Fruit fly (Drosophila melanogaster) whole organism, pupa: ENCODE measurements around the gene Ama.

Experiments used
- CG12605 ChIP-seq: fragments of 200-800 bp; sonication (Bioruptor generic); IDR thresholded peaks from 2 replicates; pipeline ENCODE4 v1.3.6; 2022; ENCODE audit warnings: missing biosample characterization, missing genetic modification characterization
- CG13204 ChIP-seq: fragments of 200-800 bp; sonication (Bioruptor generic); optimal IDR thresholded peaks from 2 replicates; lab custom pipeline; 2018; ENCODE audit warnings: missing biosample characterization, mild to moderate bottlenecking, missing genetic modification characterization, moderate library complexity
- CG15710 ChIP-seq: fragments of 200-800 bp; sonication (Bioruptor generic); optimal IDR thresholded peaks from 2 replicates; lab custom pipeline; 2018; ENCODE audit warnings: missing biosample characterization, mild to moderate bottlenecking, missing genetic modification characterization, moderate library complexity
- CG32121 ChIP-seq: fragments of 200-800 bp; sonication (Bioruptor generic); IDR thresholded peaks from 2 replicates; pipeline ENCODE4 v1.3.6; 2022; ENCODE audit warnings: missing biosample characterization, missing genetic modification characterization
- CG8159 ChIP-seq: fragments of 200-800 bp; sonication (Bioruptor generic); optimal IDR thresholded peaks from 3 replicates; lab custom pipeline; 2018; ENCODE audit warnings: missing biosample characterization, mild to moderate bottlenecking, missing genetic modification characterization, moderate library complexity
- CG8301 ChIP-seq: fragments of 200-800 bp; sonication (Bioruptor generic); optimal IDR thresholded peaks from 2 replicates; lab custom pipeline; 2018; ENCODE audit warnings: missing biosample characterization, mild to moderate bottlenecking, missing genetic modification characterization
- CG9948 ChIP-seq: fragments of 200-800 bp; sonication (Bioruptor generic); optimal IDR thresholded peaks from 2 replicates; lab custom pipeline; 2018; ENCODE audit warnings: missing biosample characterization, mild to moderate bottlenecking, missing genetic modification characterization, moderate library complexity
- EcR ChIP-seq: fragments of 200-800 bp; sonication (Bioruptor generic); optimal IDR thresholded peaks from 3 replicates; lab custom pipeline; 2019; ENCODE audit warnings: missing biosample characterization, missing genetic modification characterization, mild to moderate bottlenecking, moderate library complexity, missing genetic modification reagents
- Ets98B ChIP-seq: fragments of 200-800 bp; sonication (Bioruptor generic); IDR thresholded peaks from 2 replicates; pipeline ENCODE4 v1.3.6; 2022; ENCODE audit warnings: missing biosample characterization, missing genetic modification characterization
- Pif1A ChIP-seq: fragments of 200-800 bp; sonication (Bioruptor generic); optimal IDR thresholded peaks from 3 replicates; lab custom pipeline; 2016; ENCODE audit warnings: missing biosample characterization, missing genetic modification characterization
- Pif1B ChIP-seq: fragments of 200-800 bp; sonication (Bioruptor generic); optimal IDR thresholded peaks from 3 replicates; lab custom pipeline; 2016; ENCODE audit warnings: missing biosample characterization, missing genetic modification characterization
- gl ChIP-seq: fragments of 200-800 bp; sonication (Bioruptor generic); optimal IDR thresholded peaks from 2 replicates; lab custom pipeline; 2018; ENCODE audit warnings: missing biosample characterization, mild to moderate bottlenecking, missing genetic modification characterization
- rn ChIP-seq: fragments of 200-800 bp; sonication (Bioruptor generic); IDR thresholded peaks from 2 replicates; pipeline ENCODE4 v1.3.6; 2022; ENCODE audit warnings: missing biosample characterization, missing genetic modification characterization

- TF ChIP-seq gl, result no peak
- no peak for TF ChIP-seq rn (GFP tag; lab: Robert Waterston, UW)
- no peak for TF ChIP-seq CG15710
- TF ChIP-seq EcR (GFP tag; lab: Kevin White, UChicago), result no peak
- TF ChIP-seq CG13204 (GFP tag; lab: Kevin White, UChicago), result no peak
- TF ChIP-seq CG12605 (GFP tag; lab: Robert Waterston, UW), result no peak
- TF ChIP-seq CG32121 (GFP tag; lab: Robert Waterston, UW), result no peak
- no peak for TF ChIP-seq Pif1B (GFP tag; lab: Kevin White, UChicago)
- TF ChIP-seq Pif1A (GFP tag; lab: Kevin White, UChicago), result no peak
- TF ChIP-seq CG8301 (tag; lab: Kevin White, UChicago), result no peak
- no peak for TF ChIP-seq CG8159 (tag; lab: Kevin White, UChicago)
- TF ChIP-seq CG9948 (tag; lab: Kevin White, UChicago), result no peak
- no peak for TF ChIP-seq Ets98B (GFP tag; lab: Robert Waterston, UW)
Observed at dm6 chr3R:6735722-6736121, 26.7 kb upstream of the Ama start.
